Worm (Caenorhabditis elegans) whole organism, L1 larva: ENCODE results near the gene T21D12.12.

Source experiments
- C04F5.9 ChIP-seq: sonication (generic microtip); optimal IDR thresholded peaks from 2 replicates; lab custom pipeline; 2016; ENCODE audit warnings: missing genetic modification characterization, missing compliant biosample characterization
- Y116A8C.19 ChIP-seq: sonication (generic microtip); optimal IDR thresholded peaks from 2 replicates; lab custom pipeline; 2016; ENCODE audit warnings: missing compliant biosample characterization, missing genetic modification characterization, borderline replicate concordance
- aly-2 ChIP-seq: fragments of 150-350 bp; optimal IDR thresholded peaks from 2 replicates; lab custom pipeline; 2014; ENCODE audit warnings: missing biosample characterization, missing genetic modification characterization
- ama-1 ChIP-seq: fragments of 150-350 bp; optimal IDR thresholded peaks from 2 replicates; lab custom pipeline; 2014
- blmp-1 ChIP-seq: fragments of 150-350 bp; optimal IDR thresholded peaks from 2 replicates; lab custom pipeline; 2014; ENCODE audit warnings: missing biosample characterization, missing genetic modification characterization
- ceh-8 ChIP-seq: fragments of 200-800 bp; sonication (Bioruptor generic); optimal IDR thresholded peaks from 2 replicates; lab custom pipeline; 2018; ENCODE audit warnings: mild to moderate bottlenecking, missing genetic modification characterization, moderate library complexity, missing compliant biosample characterization
- dpl-1 ChIP-seq, 3 experiments: fragments of 150-350 bp in 2 of 3; sonication (generic microtip) in 1 of 3; optimal IDR thresholded peaks; 2 replicates each; lab custom pipeline; 2014 to 2017; ENCODE audit warnings: missing biosample characterization in 3 of 3, missing genetic modification characterization in 3 of 3, missing genetic modification reagents in 3 of 3
- efl-1 ChIP-seq, 4 experiments: fragments of 150-350 bp; optimal IDR thresholded peaks in 3 of 4; peaks in 1 of 4; 1 replicate in 1 of 4; 2 replicates in 3 of 4; lab custom pipeline; 2014; ENCODE audit warnings: missing biosample characterization in 2 of 4, missing genetic modification characterization in 2 of 4, missing genetic modification reagents in 2 of 4
- elt-2 ChIP-seq: sonication (generic microtip); optimal IDR thresholded peaks from 2 replicates; lab custom pipeline; 2016; ENCODE audit warnings: missing genetic modification characterization, mild to moderate bottlenecking, inconsistent platforms, missing compliant biosample characterization, missing genetic modification reagents
- fkh-10 ChIP-seq: sonication (generic microtip); optimal IDR thresholded peaks from 2 replicates; lab custom pipeline; 2017; ENCODE audit warnings: missing biosample characterization, missing genetic modification reagents, missing genetic modification characterization
- fkh-4 ChIP-seq: sonication (generic microtip); optimal IDR thresholded peaks from 2 replicates; lab custom pipeline; 2016; ENCODE audit warnings: missing compliant biosample characterization, missing genetic modification characterization, borderline replicate concordance
- hlh-4 ChIP-seq: sonication (generic microtip); optimal IDR thresholded peaks from 2 replicates; lab custom pipeline; 2016; ENCODE audit warnings: mild to moderate bottlenecking, missing genetic modification characterization, missing compliant biosample characterization
- hpl-2 ChIP-seq: fragments of 150-350 bp; optimal IDR thresholded peaks from 2 replicates; lab custom pipeline; 2014; ENCODE audit warnings: missing biosample characterization, missing genetic modification reagents, missing genetic modification characterization
- lin-13 ChIP-seq: fragments of 150-350 bp; optimal IDR thresholded peaks from 2 replicates; lab custom pipeline; 2014; ENCODE audit warnings: missing biosample characterization, missing genetic modification reagents, missing genetic modification characterization
- lin-14 ChIP-seq: fragments of 200-800 bp; sonication (Bioruptor generic); optimal IDR thresholded peaks from 2 replicates; lab custom pipeline; 2018; ENCODE audit warnings: mild to moderate bottlenecking, missing genetic modification characterization, moderate library complexity, missing compliant biosample characterization
- lir-3 ChIP-seq: sonication (generic microtip); optimal IDR thresholded peaks from 2 replicates; lab custom pipeline; 2016; ENCODE audit warnings: mild to moderate bottlenecking, missing genetic modification characterization, moderate library complexity, missing compliant biosample characterization; ENCODE audit not compliant: poor library complexity
- lsy-2 ChIP-seq, 2 experiments: fragments of 150-350 bp; optimal IDR thresholded peaks; 2 replicates each; lab custom pipeline; 2014; ENCODE audit warnings: missing biosample characterization in 2 of 2, missing genetic modification characterization in 2 of 2
- mdl-1 ChIP-seq, 2 experiments: fragments of 150-350 bp; optimal IDR thresholded peaks; 2 replicates each; lab custom pipeline; 2014 to 2017; ENCODE audit warnings: missing biosample characterization in 2 of 2, missing genetic modification characterization in 2 of 2, inconsistent platforms in 1 of 2
- mep-1 ChIP-seq: fragments of 150-350 bp; optimal IDR thresholded peaks from 2 replicates; lab custom pipeline; 2014; ENCODE audit warnings: missing biosample characterization, missing genetic modification characterization
- nhr-11 ChIP-seq: fragments of 150-350 bp; optimal IDR thresholded peaks from 2 replicates; lab custom pipeline; 2014; ENCODE audit warnings: missing biosample characterization, missing genetic modification characterization
- nhr-12 ChIP-seq: sonication (generic microtip); optimal IDR thresholded peaks from 2 replicates; lab custom pipeline; 2017; ENCODE audit warnings: missing biosample characterization, missing genetic modification characterization
- nhr-19 ChIP-seq: fragments of 200-800 bp; sonication (Bioruptor generic); conservative IDR thresholded peaks from 2 replicates; pipeline ENCODE4 v1.3.6; 2022; ENCODE audit warnings: missing genetic modification characterization, missing compliant biosample characterization
- nhr-237 ChIP-seq: fragments of 150-350 bp; optimal IDR thresholded peaks from 2 replicates; lab custom pipeline; 2014; ENCODE audit warnings: missing biosample characterization, missing genetic modification characterization
- nhr-71 ChIP-seq: sonication (generic microtip); optimal IDR thresholded peaks from 2 replicates; lab custom pipeline; 2016; ENCODE audit warnings: mild to moderate bottlenecking, missing genetic modification characterization, moderate library complexity, missing compliant biosample characterization
- nhr-85 ChIP-seq: sonication (generic microtip); peaks from one replicate; lab custom pipeline; 2016; ENCODE audit warnings: missing genetic modification characterization, inconsistent platforms, missing compliant biosample characterization
- rnt-1 ChIP-seq: sonication (generic microtip); optimal IDR thresholded peaks from 2 replicates; lab custom pipeline; 2016; ENCODE audit warnings: mild to moderate bottlenecking, missing genetic modification characterization, moderate library complexity, missing compliant biosample characterization
- skn-1 ChIP-seq: fragments of 150-350 bp; optimal IDR thresholded peaks from 2 replicates; lab custom pipeline; 2014; ENCODE audit warnings: missing biosample characterization, missing genetic modification characterization
- sup-37 ChIP-seq: fragments of 200-800 bp; sonication (Bioruptor generic); optimal IDR thresholded peaks from 2 replicates; lab custom pipeline; 2018; ENCODE audit warnings: mild to moderate bottlenecking, missing genetic modification characterization, missing compliant biosample characterization
- swsn-7 ChIP-seq: sonication (generic microtip); optimal IDR thresholded peaks from 2 replicates; lab custom pipeline; 2016; ENCODE audit warnings: missing genetic modification characterization, missing compliant biosample characterization
- unc-130 ChIP-seq: fragments of 150-350 bp; optimal IDR thresholded peaks from 2 replicates; lab custom pipeline; 2017; ENCODE audit warnings: missing biosample characterization, missing genetic modification characterization, inconsistent platforms
- unc-86 ChIP-seq: sonication (generic microtip); optimal IDR thresholded peaks from 2 replicates; lab custom pipeline; 2016; ENCODE audit warnings: missing genetic modification characterization, missing compliant biosample characterization
- unc-98 ChIP-seq: fragments of 200-800 bp; sonication (Bioruptor generic); IDR thresholded peaks from 2 replicates; pipeline ENCODE4 v1.3.6; 2022; ENCODE audit warnings: missing genetic modification characterization, missing compliant biosample characterization
- xbp-1 ChIP-seq: sonication (generic microtip); optimal IDR thresholded peaks from 2 replicates; lab custom pipeline; 2016; ENCODE audit warnings: missing genetic modification characterization, missing compliant biosample characterization

T21D12.12 gene

DNA sequence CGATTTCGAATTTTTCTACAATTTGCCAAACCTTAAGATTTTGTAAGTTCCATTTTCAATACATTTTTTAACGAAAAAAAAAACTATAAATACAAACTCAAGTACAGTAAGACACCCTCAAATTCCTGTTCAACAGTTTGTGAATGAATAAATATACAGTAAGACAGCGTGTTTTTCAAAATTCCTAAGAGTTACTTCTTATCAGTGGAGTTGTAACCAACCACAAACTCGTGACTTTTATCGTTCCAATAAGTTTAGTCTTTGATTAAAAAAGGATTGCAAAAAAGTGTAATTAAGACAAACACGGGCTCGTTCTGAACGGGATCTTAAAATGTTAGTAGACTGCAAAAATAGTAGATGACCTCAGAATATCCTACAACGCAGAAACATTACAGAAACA is 8.9 kb downstream of the T21D12.12 start:
- TF ChIP-seq lsy-2 (tag; optimal IDR thresholded peaks at IDR 0.05; lab: Kevin White, UChicago): peak in 1 of 2 experiments; percentile 3
- TF ChIP-seq lin-13 (GFP tag; lab: Kevin White, UChicago): no peak
- peak; percentile 65 for TF ChIP-seq elt-2 (tag; lab: Kevin White, UChicago)
- no peak for TF ChIP-seq Y116A8C.19 (tag; lab: Kevin White, UChicago)
- TF ChIP-seq, all 84 proteins: peak for 2

DNA sequence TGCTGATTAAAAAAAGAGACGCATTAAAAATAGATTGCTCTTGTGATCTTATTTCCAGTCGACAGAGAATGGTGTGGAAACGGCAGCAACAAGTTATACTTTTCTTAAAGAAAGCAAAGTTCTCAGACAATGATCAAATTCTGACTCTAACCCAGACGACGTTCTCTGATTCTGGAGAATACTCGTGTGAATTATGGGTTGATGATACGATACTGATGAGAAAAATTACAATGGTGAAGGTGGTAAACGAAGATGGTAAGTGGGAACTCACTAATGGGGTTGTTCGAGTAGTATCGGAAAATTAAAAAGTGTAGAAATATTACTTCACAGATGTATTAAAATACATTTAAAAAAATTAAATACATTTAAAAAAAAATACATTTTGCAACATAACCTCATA is 12.0 kb downstream of the T21D12.12 start:
- TF ChIP-seq efl-1 (optimal IDR thresholded peaks at IDR 0.05; lab: Kevin White, UChicago) (no peak), efl-1 (GFP tag; optimal IDR thresholded peaks at IDR 0.05 in 1 of 2; lab: Kevin White, UChicago) (peak in 1 of 2 experiments; percentile 68), xbp-1 (no peak), lir-3 (tag; lab: Kevin White, UChicago) (no peak), ceh-8 (no peak)

DNA sequence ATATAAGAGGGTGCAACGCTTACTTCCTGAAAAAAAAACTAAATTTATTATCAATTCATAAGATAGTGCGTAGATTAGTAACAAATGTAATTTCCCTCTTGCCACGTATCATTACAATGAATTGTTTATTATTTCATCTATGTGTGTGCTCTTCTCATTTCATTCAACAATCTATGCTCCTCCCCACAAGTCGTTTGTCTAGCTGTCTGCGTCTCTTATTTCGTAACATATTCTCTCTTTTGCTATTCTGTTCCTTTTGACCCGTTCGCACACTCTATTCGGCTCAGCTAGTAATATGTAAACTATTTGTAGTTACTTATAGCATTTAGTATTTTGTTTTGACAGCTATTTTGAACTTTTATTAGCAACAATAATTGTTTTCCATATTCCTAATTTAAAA is 15.8 kb downstream of the T21D12.12 start:
- TF ChIP-seq swsn-7 (no peak), mdl-1 (tag; optimal IDR thresholded peaks at IDR 0.05; lab: Kevin White, UChicago) (no peak), nhr-12 (tag; lab: Kevin White, UChicago) (no peak), efl-1 (optimal IDR thresholded peaks at IDR 0.05; lab: Kevin White, UChicago) (no peak), efl-1 (GFP tag; optimal IDR thresholded peaks at IDR 0.05 in 1 of 2; lab: Kevin White, UChicago) (peak in 1 of 2 experiments; percentile 74), rnt-1 (tag; lab: Kevin White, UChicago) (peak; percentile 6), lin-14 (peak; percentile 28), nhr-85 (tag; lab: Kevin White, UChicago) (peak; percentile 17), mep-1 (tag; lab: Kevin White, UChicago) (peak; percentile 6)

DNA sequence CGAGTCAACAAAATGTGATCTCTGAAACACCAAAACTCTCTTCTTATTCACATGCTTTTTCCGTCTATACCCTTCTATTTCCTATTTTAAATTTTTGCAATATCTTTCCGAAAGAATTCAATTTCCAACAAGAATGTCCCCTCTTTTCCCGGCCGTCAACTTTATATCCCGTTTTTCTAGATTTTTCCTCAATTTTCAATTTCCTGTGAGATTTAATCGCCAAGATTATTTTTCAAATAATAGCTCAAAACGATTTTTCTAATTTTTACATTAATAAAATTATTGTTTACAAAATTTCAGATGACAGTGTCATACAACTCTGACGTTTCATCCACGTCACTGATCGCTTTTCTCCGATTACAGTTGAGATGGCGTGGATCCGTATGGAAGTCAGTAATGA is 17.1 kb downstream of the T21D12.12 start, which contains the start of gene best-19:
best-19 (plus strand) TSS at position 301 of the 400 bp plus-strand sequence.
- TF ChIP-seq fkh-10 (GFP tag; lab: Kevin White, UChicago) (peak; percentile 2), nhr-71 (no peak)

DNA sequence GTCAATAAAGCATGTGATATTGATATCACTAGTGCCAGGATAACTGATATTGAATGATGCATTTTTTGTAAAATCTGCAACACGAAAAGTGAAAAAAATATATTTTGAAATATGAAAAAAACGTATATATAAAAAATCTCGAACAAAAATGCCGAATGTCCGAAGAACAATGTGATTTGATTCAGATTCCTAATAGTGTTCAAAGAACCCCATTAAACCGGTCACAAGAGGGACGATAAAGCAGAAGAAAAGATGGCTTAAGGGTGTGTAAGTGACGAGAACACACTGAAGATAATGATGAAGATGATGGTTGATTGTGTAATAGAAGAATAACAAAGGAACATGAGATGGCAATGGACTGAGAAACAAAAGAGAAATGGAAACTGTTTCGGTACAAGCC is 21.8 kb downstream of the T21D12.12 start, which contains the start of gene T21D12.14:
T21D12.14 (minus strand) TSS at position 101 of the 400 bp plus-strand sequence.
- TF ChIP-seq sup-37 (GFP tag; lab: Kevin White, UChicago) (no peak), blmp-1 (peak; percentile 32)

DNA sequence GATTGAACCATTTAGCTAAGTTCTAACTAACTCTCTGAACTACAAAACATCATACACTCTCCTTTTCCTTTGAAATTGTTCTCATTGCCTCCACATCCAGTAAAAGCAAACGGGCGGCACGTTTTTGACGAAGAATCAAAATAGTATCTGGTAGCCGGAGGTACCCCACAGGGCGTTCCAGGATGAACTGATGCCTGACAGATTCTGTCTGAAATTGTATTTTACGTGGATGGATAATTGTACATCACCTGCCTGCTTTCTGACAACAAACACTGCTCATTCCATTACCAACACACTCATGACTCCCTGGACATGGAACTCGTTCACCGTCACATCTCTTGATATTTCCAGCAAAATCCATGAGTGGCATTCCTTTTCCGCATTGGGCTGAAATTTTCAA is 24.1 kb downstream of the T21D12.12 start:
- TF ChIP-seq nhr-11 (no peak), efl-1 (optimal IDR thresholded peaks at IDR 0.05; lab: Kevin White, UChicago) (no peak), efl-1 (GFP tag; optimal IDR thresholded peaks at IDR 0.05 in 1 of 2; lab: Kevin White, UChicago) (peak in 1 of 2 experiments; percentile 71)

DNA sequence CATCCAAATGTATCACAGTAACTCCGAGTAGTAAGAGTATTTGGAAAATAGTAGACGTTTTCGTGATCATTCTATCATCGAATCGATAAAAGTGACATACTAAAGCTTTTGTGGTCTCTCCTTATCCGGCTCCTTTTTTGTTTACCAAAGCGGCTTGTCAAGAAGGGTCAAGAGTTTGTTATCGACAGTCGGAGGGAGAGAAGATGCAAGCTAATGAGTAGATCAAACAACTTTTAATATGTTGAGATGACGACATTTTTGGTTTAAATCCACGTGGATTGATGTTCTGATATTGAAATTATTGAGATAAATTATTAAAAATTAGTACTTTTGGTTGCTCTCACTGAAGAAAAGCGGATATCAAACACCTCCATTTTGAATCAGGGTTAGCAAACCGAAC is 25.1 kb downstream of the T21D12.12 start, which contains the start of gene T21D12.7:
T21D12.7 (minus strand) TSS at position 101 of the 400 bp plus-strand sequence.
- TF ChIP-seq skn-1 (no peak), unc-98 (GFP tag; lab: Robert Waterston, UW) (no peak), nhr-237 (tag; lab: Kevin White, UChicago) (no peak), unc-86 (tag; lab: Kevin White, UChicago) (no peak), hlh-4 (tag; lab: Kevin White, UChicago) (no peak), lsy-2 (tag; optimal IDR thresholded peaks at IDR 0.05; lab: Kevin White, UChicago) (no peak), fkh-4 (tag; lab: Kevin White, UChicago) (no peak), hpl-2 (GFP tag; lab: Kevin White, UChicago) (no peak), aly-2 (no peak), blmp-1 (no peak), C04F5.9 (no peak), mdl-1 (tag; optimal IDR thresholded peaks at IDR 0.05; lab: Kevin White, UChicago) (no peak), ama-1 (no peak), ceh-8 (no peak), dpl-1 (GFP tag; optimal IDR thresholded peaks at IDR 0.05; lab: Kevin White, UChicago) (no peak), unc-130 (tag; lab: Kevin White, UChicago) (no peak), nhr-19 (GFP tag; lab: Robert Waterston, UW) (no peak)
